Fruit fly (Drosophila melanogaster) whole organism, embryonic: ENCODE measurements around the gene SdhC.

Experiments used
- Antp ChIP-seq: fragments of 200-800 bp; sonication (Bioruptor generic); optimal IDR thresholded peaks from 3 replicates; lab custom pipeline; 2016; ENCODE audit warnings: missing biosample characterization, missing genetic modification characterization
- CG10543 ChIP-seq: fragments of 200-800 bp; sonication (Bioruptor generic); optimal IDR thresholded peaks from 3 replicates; lab custom pipeline; 2017; ENCODE audit warnings: missing biosample characterization, mild to moderate bottlenecking, missing genetic modification characterization, moderate library complexity
- CG11093 ChIP-seq: fragments of 200-800 bp; sonication (Bioruptor generic); IDR thresholded peaks from 3 replicates; pipeline ENCODE4 v1.3.6; 2022; ENCODE audit warnings: missing biosample characterization, missing genetic modification characterization
- CG11398 ChIP-seq: fragments of 200-800 bp; sonication (Bioruptor generic); optimal IDR thresholded peaks from 2 replicates; lab custom pipeline; 2016; ENCODE audit warnings: missing biosample characterization, missing genetic modification characterization
- CG12744 ChIP-seq: fragments of 200-800 bp; sonication (Bioruptor generic); optimal IDR thresholded peaks from 2 replicates; lab custom pipeline; 2016; ENCODE audit warnings: missing biosample characterization, missing genetic modification characterization
- CG1529 ChIP-seq: fragments of 200-800 bp; sonication (Bioruptor generic); optimal IDR thresholded peaks from 3 replicates; lab custom pipeline; 2018; ENCODE audit warnings: missing biosample characterization, missing genetic modification characterization
- CG17328 ChIP-seq: fragments of 200-800 bp; sonication (Bioruptor generic); IDR thresholded peaks from 2 replicates; pipeline ENCODE4 v1.3.6; 2022; ENCODE audit warnings: missing biosample characterization, missing genetic modification characterization
- CG17385 ChIP-seq: fragments of 200-800 bp; sonication (Bioruptor generic); optimal IDR thresholded peaks from 3 replicates; lab custom pipeline; 2018; ENCODE audit warnings: missing biosample characterization, mild to moderate bottlenecking, missing genetic modification characterization
- CG2116 ChIP-seq: fragments of 200-800 bp; sonication (Bioruptor generic); optimal IDR thresholded peaks from 3 replicates; lab custom pipeline; 2018; ENCODE audit warnings: missing biosample characterization, mild to moderate bottlenecking, missing genetic modification characterization
- CG31224 ChIP-seq: fragments of 200-800 bp; sonication (Bioruptor generic); IDR thresholded peaks from 2 replicates; pipeline ENCODE4 v1.3.6; 2022; ENCODE audit warnings: missing biosample characterization, missing genetic modification characterization
- CG3838 ChIP-seq: fragments of 200-800 bp; sonication (Bioruptor generic); optimal IDR thresholded peaks from 3 replicates; lab custom pipeline; 2016; ENCODE audit warnings: missing biosample characterization, missing genetic modification characterization
- CG4730 ChIP-seq: fragments of 200-800 bp; sonication (Bioruptor generic); IDR thresholded peaks from 2 replicates; pipeline ENCODE4 v1.3.6; 2022; ENCODE audit warnings: missing biosample characterization, missing genetic modification characterization
- CG6791 ChIP-seq: fragments of 200-800 bp; sonication (Bioruptor generic); IDR thresholded peaks from 3 replicates; pipeline ENCODE4 v1.3.6; 2022; ENCODE audit warnings: missing biosample characterization, missing genetic modification characterization; ENCODE audit not compliant: partially characterized antibody
- CG6813 ChIP-seq: fragments of 200-800 bp; sonication (Bioruptor generic); optimal IDR thresholded peaks from 2 replicates; lab custom pipeline; 2017; ENCODE audit warnings: missing biosample characterization, missing genetic modification characterization, mild to moderate bottlenecking, moderate library complexity, missing genetic modification reagents
- CG7839 ChIP-seq: fragments of 200-800 bp; sonication (Bioruptor generic); optimal IDR thresholded peaks from 3 replicates; lab custom pipeline; 2018; ENCODE audit warnings: missing biosample characterization, mild to moderate bottlenecking, missing genetic modification characterization, moderate library complexity
- CG7987 ChIP-seq: fragments of 200-800 bp; sonication (Bioruptor generic); optimal IDR thresholded peaks from 2 replicates; lab custom pipeline; 2018; ENCODE audit warnings: missing biosample characterization, mild to moderate bottlenecking, missing genetic modification characterization, moderate library complexity
- CG8290 ChIP-seq, 3 experiments: fragments of 200-800 bp; sonication (Bioruptor generic); optimal IDR thresholded peaks; 2 replicates each; lab custom pipeline; 2016 to 2019; ENCODE audit warnings: missing biosample characterization in 3 of 3, missing genetic modification characterization in 3 of 3, mild to moderate bottlenecking in 2 of 3, moderate library complexity in 1 of 3
- Dbx ChIP-seq: fragments of 200-800 bp; sonication (Bioruptor generic); IDR thresholded peaks from 3 replicates; pipeline ENCODE4 v1.3.6; 2022; ENCODE audit warnings: missing biosample characterization, missing genetic modification characterization
- Elba2 ChIP-seq: fragments of 200-800 bp; sonication (Bioruptor generic); optimal IDR thresholded peaks from 3 replicates; lab custom pipeline; 2016; ENCODE audit warnings: missing biosample characterization, missing genetic modification characterization
- HLH4C ChIP-seq: fragments of 200-800 bp; sonication (Bioruptor generic); IDR thresholded peaks from 3 replicates; pipeline ENCODE4 v1.3.6; 2022; ENCODE audit warnings: missing biosample characterization, missing genetic modification characterization; ENCODE audit not compliant: partially characterized antibody
- Hand ChIP-seq: fragments of 200-800 bp; sonication (Bioruptor generic); optimal IDR thresholded peaks from 2 replicates; lab custom pipeline; 2017; ENCODE audit warnings: mild to moderate bottlenecking, missing biosample characterization, missing genetic modification reagents, missing genetic modification characterization
- NK7.1 ChIP-seq: fragments of 200-800 bp; sonication (Bioruptor generic); optimal IDR thresholded peaks from 3 replicates; lab custom pipeline; 2016; ENCODE audit warnings: missing biosample characterization, missing genetic modification characterization
- Oaz ChIP-seq: fragments of 200-800 bp; sonication (Bioruptor generic); IDR thresholded peaks from 2 replicates; pipeline ENCODE4 v1.3.6; 2022; ENCODE audit warnings: missing biosample characterization, missing genetic modification characterization
- Sox100B ChIP-seq: fragments of 200-800 bp; sonication (Bioruptor generic); optimal IDR thresholded peaks from 3 replicates; lab custom pipeline; 2018; ENCODE audit warnings: missing biosample characterization, mild to moderate bottlenecking, missing genetic modification characterization
- abd-A ChIP-seq: fragments of 200-800 bp; sonication (Bioruptor generic); optimal IDR thresholded peaks from 3 replicates; lab custom pipeline; 2019; ENCODE audit warnings: missing biosample characterization, mild to moderate bottlenecking, missing genetic modification characterization, moderate library complexity
- ac ChIP-seq: fragments of 200-800 bp; sonication (Bioruptor generic); optimal IDR thresholded peaks from 3 replicates; lab custom pipeline; 2017; ENCODE audit warnings: missing biosample characterization, mild to moderate bottlenecking, missing genetic modification characterization
- bigmax ChIP-seq: fragments of 200-800 bp; sonication (Bioruptor generic); optimal IDR thresholded peaks from 2 replicates; lab custom pipeline; 2018; ENCODE audit warnings: missing biosample characterization, mild to moderate bottlenecking, missing genetic modification characterization
- bsh ChIP-seq, 2 experiments: fragments of 200-800 bp; sonication (Bioruptor generic); optimal IDR thresholded peaks; 2 replicates each; lab custom pipeline; 2017 to 2018; ENCODE audit warnings: mild to moderate bottlenecking in 2 of 2, missing biosample characterization in 2 of 2, missing genetic modification characterization in 2 of 2, moderate library complexity in 1 of 2
- dati ChIP-seq: fragments of 200-800 bp; sonication (Bioruptor generic); IDR thresholded peaks from 2 replicates; pipeline ENCODE4 v1.3.6; 2022; ENCODE audit warnings: missing biosample characterization, missing genetic modification characterization
- dpn ChIP-seq, 2 experiments: fragments of 200-800 bp; sonication (Bioruptor generic); optimal IDR thresholded peaks; 3 replicates each; lab custom pipeline; 2016; ENCODE audit warnings: missing biosample characterization in 2 of 2, missing genetic modification characterization in 2 of 2
- emc ChIP-seq: fragments of 200-800 bp; sonication (Bioruptor generic); optimal IDR thresholded peaks from 2 replicates; lab custom pipeline; 2016; ENCODE audit warnings: missing biosample characterization, missing genetic modification characterization
- grn ChIP-seq: fragments of 200-800 bp; sonication (Bioruptor generic); optimal IDR thresholded peaks from 3 replicates; lab custom pipeline; 2017; ENCODE audit warnings: missing biosample characterization, missing genetic modification characterization
- ham ChIP-seq: fragments of 200-800 bp; sonication (Bioruptor generic); IDR thresholded peaks from 2 replicates; pipeline ENCODE4 v1.3.6; 2022; ENCODE audit warnings: missing biosample characterization, missing genetic modification characterization
- hbn ChIP-seq: fragments of 200-800 bp; sonication (Bioruptor generic); IDR thresholded peaks from 2 replicates; pipeline ENCODE4 v1.3.6; 2022; ENCODE audit warnings: missing biosample characterization, missing genetic modification characterization; ENCODE audit not compliant: partially characterized antibody
- luna ChIP-seq: fragments of 200-800 bp; sonication (Bioruptor generic); optimal IDR thresholded peaks from 2 replicates; lab custom pipeline; 2016; ENCODE audit warnings: missing biosample characterization, missing genetic modification characterization
- pfk ChIP-seq: fragments of 200-800 bp; sonication (Bioruptor generic); optimal IDR thresholded peaks from 2 replicates; lab custom pipeline; 2018; ENCODE audit warnings: missing biosample characterization, mild to moderate bottlenecking, missing genetic modification characterization, moderate library complexity
- phol ChIP-seq: fragments of 200-800 bp; sonication (Bioruptor generic); optimal IDR thresholded peaks from 3 replicates; lab custom pipeline; 2018; ENCODE audit warnings: missing biosample characterization, mild to moderate bottlenecking, missing genetic modification characterization, moderate library complexity
- pita ChIP-seq: fragments of 200-800 bp; sonication (Bioruptor generic); optimal IDR thresholded peaks from 2 replicates; lab custom pipeline; 2017; ENCODE audit warnings: missing biosample characterization, mild to moderate bottlenecking, missing genetic modification characterization
- pum ChIP-seq: fragments of 200-800 bp; sonication (Bioruptor generic); optimal IDR thresholded peaks from 2 replicates; lab custom pipeline; 2016; ENCODE audit warnings: missing biosample characterization, missing genetic modification characterization
- sc ChIP-seq, 3 experiments: fragments of >200 bp in 2 of 3; fragments of 200-800 bp in 1 of 3; sonication (Bioruptor generic) in 1 of 3; optimal IDR thresholded peaks; 2 replicates in 2 of 3; 3 replicates in 1 of 3; lab custom pipeline; 2017; ENCODE audit warnings: mild to moderate bottlenecking in 1 of 3, missing biosample characterization in 1 of 3, missing genetic modification characterization in 1 of 3, missing genetic modification reagents in 1 of 3
- sens-2 ChIP-seq: fragments of 200-800 bp; sonication (Bioruptor generic); IDR thresholded peaks from 2 replicates; pipeline ENCODE4 v1.3.6; 2022; ENCODE audit warnings: missing biosample characterization, missing genetic modification characterization
- seq ChIP-seq: fragments of 200-800 bp; sonication (Bioruptor generic); IDR thresholded peaks from 2 replicates; pipeline ENCODE4 v1.3.6; 2022; ENCODE audit warnings: missing biosample characterization, missing genetic modification characterization
- slp2 ChIP-seq: fragments of 200-800 bp; sonication (Bioruptor generic); optimal IDR thresholded peaks from 2 replicates; lab custom pipeline; 2016; ENCODE audit warnings: missing biosample characterization, missing genetic modification characterization
- sug ChIP-seq: fragments of 200-800 bp; optimal IDR thresholded peaks from 2 replicates; lab custom pipeline; 2019; ENCODE audit warnings: missing biosample characterization, mild to moderate bottlenecking, missing genetic modification characterization, moderate library complexity
- toy ChIP-seq: fragments of 200-800 bp; sonication (Bioruptor generic); IDR thresholded peaks from 2 replicates; pipeline ENCODE4 v1.3.6; 2022; ENCODE audit warnings: missing biosample characterization, missing genetic modification characterization
- tup ChIP-seq: fragments of 200-800 bp; sonication (Bioruptor generic); optimal IDR thresholded peaks from 2 replicates; lab custom pipeline; 2016; ENCODE audit warnings: missing biosample characterization, mild to moderate bottlenecking, missing genetic modification characterization, moderate library complexity
- twi ChIP-seq: fragments of 200-800 bp; optimal IDR thresholded peaks from 2 replicates; lab custom pipeline; 2019; ENCODE audit warnings: missing biosample characterization, mild to moderate bottlenecking, missing genetic modification characterization, moderate library complexity
- unpg ChIP-seq: fragments of 200-800 bp; sonication (Bioruptor generic); optimal IDR thresholded peaks from 3 replicates; lab custom pipeline; 2018; ENCODE audit warnings: missing biosample characterization, mild to moderate bottlenecking, missing genetic modification characterization, moderate library complexity
- wdn ChIP-seq: fragments of 200-800 bp; sonication (Bioruptor generic); IDR thresholded peaks from 2 replicates; pipeline ENCODE4 v1.3.6; 2022; ENCODE audit warnings: missing biosample characterization, missing genetic modification characterization

The SdhC gene

dm6 chr3R:11216156-11216630 is 6.5 kb upstream of the SdhC start, which contains the start of the genes RpS25 and CG4820 (continued):
- peak; percentile 83 for TF ChIP-seq hbn (GFP tag; lab: Robert Waterston, UW)
- peak; percentile 76 for TF ChIP-seq Antp (GFP tag; lab: Kevin White, UChicago)
- peak; percentile 84 for TF ChIP-seq dati (GFP tag; lab: Robert Waterston, UW)
- TF ChIP-seq CG3838 (GFP tag; lab: Kevin White, UChicago): peak; percentile 75
- peak; percentile 78 for TF ChIP-seq pum
- TF ChIP-seq slp2 (GFP tag; lab: Kevin White, UChicago): peak; percentile 90
- TF ChIP-seq sc (optimal IDR thresholded peaks at IDR 0.05; lab: Kevin White, UChicago): no peak
- TF ChIP-seq sc (GFP tag; optimal IDR thresholded peaks at IDR 0.05; lab: Kevin White, UChicago): peak; percentile 86
- TF ChIP-seq CG4730: peak; percentile 75
- peak; percentile 88 for TF ChIP-seq NK7.1 (GFP tag; lab: Kevin White, UChicago)
- TF ChIP-seq CG12744: peak; percentile 82
- peak; percentile 81 for TF ChIP-seq Oaz (GFP tag; lab: Robert Waterston, UW)
- peak; percentile 81 for TF ChIP-seq Hand
- TF ChIP-seq grn (GFP tag; lab: Kevin White, UChicago): peak; percentile 76
- peak; percentile 53 for TF ChIP-seq tup (GFP tag; lab: Kevin White, UChicago)
- no peak for TF ChIP-seq pita
- TF ChIP-seq phol (tag; lab: Kevin White, UChicago): peak; percentile 100
- peak; percentile 85 for TF ChIP-seq CG1529 (GFP tag; lab: Kevin White, UChicago)
- peak; percentile 80 for TF ChIP-seq CG6791
- TF ChIP-seq bigmax: peak; percentile 92
- peak; percentile 76 for TF ChIP-seq HLH4C (GFP tag; lab: Robert Waterston, UW)
- peak; percentile 98 for TF ChIP-seq CG7987 (GFP tag; lab: Kevin White, UChicago)
- TF ChIP-seq CG2116 (GFP tag; lab: Kevin White, UChicago): peak; percentile 95
- peak; percentile 92 for TF ChIP-seq CG11398 (GFP tag; lab: Kevin White, UChicago)
- peak; percentile 82 for TF ChIP-seq ac (GFP tag; lab: Kevin White, UChicago)
- peak; percentile 55; the same call in 1 of the 2 replicates for TF ChIP-seq ham
- TF ChIP-seq CG17328 (GFP tag; lab: Robert Waterston, UW): peak; percentile 87
- TF ChIP-seq emc (GFP tag; lab: Kevin White, UChicago): peak; percentile 90
- peak; percentile 84 for TF ChIP-seq pfk (GFP tag; lab: Kevin White, UChicago)
- TF ChIP-seq CG17385 (GFP tag; lab: Kevin White, UChicago): peak; percentile 89
- peak; percentile 86 for TF ChIP-seq unpg (GFP tag; lab: Kevin White, UChicago)
- peak; percentile 89 for TF ChIP-seq CG8290 (GFP tag; optimal IDR thresholded peaks at IDR 0.05; lab: Kevin White, UChicago)
- peak; percentile 89 to 97 for TF ChIP-seq CG8290 (tag; optimal IDR thresholded peaks at IDR 0.05; lab: Kevin White, UChicago)
- peak; percentile 92 for TF ChIP-seq Sox100B (GFP tag; lab: Kevin White, UChicago)
- peak; percentile 86 for TF ChIP-seq CG7839
- TF ChIP-seq Elba2 (GFP tag; lab: Kevin White, UChicago): peak; percentile 52
- peak; percentile 92 for TF ChIP-seq sug (tag; lab: Kevin White, UChicago)
- peak; percentile 84 for TF ChIP-seq twi
- peak; percentile 86 for TF ChIP-seq luna (GFP tag; lab: Kevin White, UChicago)
- TF ChIP-seq Dbx: peak; percentile 92
- peak; percentile 77 for TF ChIP-seq wdn (GFP tag; lab: Robert Waterston, UW)
- TF ChIP-seq abd-A (tag; lab: Kevin White, UChicago): no peak
- TF ChIP-seq CG10543 (GFP tag; lab: Kevin White, UChicago): peak; percentile 97
- peak; percentile 36 to 81 for TF ChIP-seq bsh (GFP tag; optimal IDR thresholded peaks at IDR 0.05; lab: Kevin White, UChicago)
- TF ChIP-seq CG6813 (GFP tag; lab: Kevin White, UChicago): peak; percentile 92
- peak; percentile 80 to 94 for TF ChIP-seq dpn (GFP tag; optimal IDR thresholded peaks at IDR 0.05; lab: Kevin White, UChicago)
- TF ChIP-seq CG31224 (GFP tag; lab: Robert Waterston, UW): peak; percentile 77
- 0 out of 3 replicates have a peak, but pooled peaks have one; percentile 42 for TF ChIP-seq CG11093 (GFP tag; lab: Robert Waterston, UW)
- peak; percentile 36; the same call in 1 of the 2 replicates for TF ChIP-seq toy (GFP tag; lab: Robert Waterston, UW)
- peak; percentile 89 for TF ChIP-seq sens-2 (GFP tag; lab: Robert Waterston, UW)
- TF ChIP-seq seq (GFP tag; lab: Robert Waterston, UW): peak; percentile 77; the same call in 1 of the 2 replicates
